Worm (Caenorhabditis elegans) whole organism, L4 larva: ENCODE data around the gene fbxa-185.

Experiments used
- F44E2.7 ChIP-seq: fragments of 200-800 bp; sonication (Bioruptor generic); IDR thresholded peaks from 2 replicates; pipeline ENCODE4 v2.1.2; 2022; ENCODE audit warnings: missing genetic modification characterization, missing compliant biosample characterization
- R02D3.7 ChIP-seq: fragments of 150-350 bp; sonication (generic microtip); optimal IDR thresholded peaks from 3 replicates; lab custom pipeline; 2014; ENCODE audit warnings: missing biosample characterization, missing genetic modification characterization
- T26A8.4 ChIP-seq: fragments of 200-800 bp; sonication (Bioruptor generic); IDR thresholded peaks from 2 replicates; pipeline ENCODE4 v1.3.6; 2022; ENCODE audit warnings: missing genetic modification characterization, missing compliant biosample characterization
- ceh-20 ChIP-seq: fragments of 200-800 bp; sonication (Bioruptor generic); IDR thresholded peaks from 2 replicates; pipeline ENCODE4 v1.3.6; 2022; ENCODE audit warnings: missing genetic modification reagents, missing genetic modification characterization, missing compliant biosample characterization
- ceh-44 ChIP-seq: fragments of 200-800 bp; sonication (Bioruptor generic); IDR thresholded peaks from 2 replicates; pipeline ENCODE4 v1.3.6; 2022; ENCODE audit warnings: missing genetic modification reagents, missing genetic modification characterization, missing compliant biosample characterization
- cey-2 ChIP-seq: sonication (generic microtip); optimal IDR thresholded peaks from 3 replicates; lab custom pipeline; 2017; ENCODE audit warnings: missing genetic modification characterization, mild to moderate bottlenecking, missing compliant biosample characterization, antibody characterized with exemption, borderline replicate concordance; ENCODE audit not compliant: insufficient read depth
- daf-16 ChIP-seq, 3 experiments: sonication (generic microtip); optimal IDR thresholded peaks; 2 replicates each; lab custom pipeline; 2016 to 2017; ENCODE audit warnings: missing genetic modification characterization in 3 of 3, missing genetic modification reagents in 3 of 3, mild to moderate bottlenecking in 2 of 3, missing compliant biosample characterization in 2 of 3, missing biosample characterization in 1 of 3, moderate library complexity in 1 of 3
- daf-19 ChIP-seq: fragments of 200-800 bp; sonication (Bioruptor generic); conservative IDR thresholded peaks from 2 replicates; pipeline ENCODE4 v1.3.6; 2022; ENCODE audit warnings: missing genetic modification characterization, missing compliant biosample characterization
- dmd-6 ChIP-seq: fragments of 200-800 bp; sonication (Bioruptor generic); IDR thresholded peaks from 2 replicates; pipeline ENCODE4 v1.3.6; 2022; ENCODE audit warnings: missing genetic modification reagents, missing genetic modification characterization, missing compliant biosample characterization
- dmd-8 ChIP-seq: fragments of 200-800 bp; sonication (Bioruptor generic); IDR thresholded peaks from 2 replicates; pipeline ENCODE4 v1.3.6; 2022; ENCODE audit warnings: missing genetic modification characterization, missing compliant biosample characterization
- duxl-1 ChIP-seq: sonication (generic microtip); optimal IDR thresholded peaks from 2 replicates; lab custom pipeline; 2016; ENCODE audit warnings: mild to moderate bottlenecking, missing genetic modification characterization, moderate library complexity, missing compliant biosample characterization; ENCODE audit not compliant: poor library complexity
- egl-27 ChIP-seq: sonication (generic microtip); optimal IDR thresholded peaks from 3 replicates; lab custom pipeline; 2017; ENCODE audit warnings: missing biosample characterization, missing genetic modification reagents, missing genetic modification characterization
- egl-43 ChIP-seq: fragments of 200-800 bp; sonication (Bioruptor generic); IDR thresholded peaks from 2 replicates; pipeline ENCODE4 v1.3.6; 2022; ENCODE audit warnings: missing genetic modification reagents, missing genetic modification characterization, missing compliant biosample characterization
- gei-8 ChIP-seq: fragments of 200-800 bp; sonication (Bioruptor generic); optimal IDR thresholded peaks from 2 replicates; lab custom pipeline; 2018; ENCODE audit warnings: mild to moderate bottlenecking, missing genetic modification characterization, missing compliant biosample characterization
- hlh-30 ChIP-seq: sonication (generic microtip); optimal IDR thresholded peaks from 2 replicates; lab custom pipeline; 2017; ENCODE audit warnings: antibody characterized with exemption, mild to moderate bottlenecking, missing genetic modification characterization, missing compliant biosample characterization; ENCODE audit not compliant: insufficient read depth
- jun-1 ChIP-seq: fragments of 150-350 bp; optimal IDR thresholded peaks from 2 replicates; lab custom pipeline; 2014; ENCODE audit warnings: missing biosample characterization, missing genetic modification reagents, missing genetic modification characterization
- lim-7 ChIP-seq: fragments of 200-800 bp; sonication (Bioruptor generic); IDR thresholded peaks from 2 replicates; pipeline ENCODE4 v1.3.6; 2022; ENCODE audit warnings: missing genetic modification characterization, missing compliant biosample characterization
- lin-1 ChIP-seq: fragments of 200-800 bp; sonication (Bioruptor generic); IDR thresholded peaks from 2 replicates; pipeline ENCODE4 v1.3.6; 2022; ENCODE audit warnings: missing genetic modification reagents, missing genetic modification characterization, missing compliant biosample characterization
- lin-13 ChIP-seq: fragments of 150-350 bp; optimal IDR thresholded peaks from 2 replicates; lab custom pipeline; 2014; ENCODE audit warnings: missing biosample characterization, missing genetic modification reagents, missing genetic modification characterization
- lin-15B ChIP-seq: fragments of 150-350 bp; sonication (generic microtip); optimal IDR thresholded peaks from 3 replicates; lab custom pipeline; 2014; ENCODE audit warnings: missing biosample characterization, missing genetic modification characterization
- lin-29 ChIP-seq: fragments of 200-800 bp; sonication (Bioruptor generic); IDR thresholded peaks from 2 replicates; pipeline ENCODE4 v1.3.6; 2022; ENCODE audit warnings: missing genetic modification reagents, missing genetic modification characterization, missing compliant biosample characterization
- lsy-2 ChIP-seq, 2 experiments: fragments of 150-350 bp in 1 of 2; sonication (generic microtip) in 1 of 2; optimal IDR thresholded peaks; 2 replicates each; lab custom pipeline; 2014 to 2017; ENCODE audit warnings: missing biosample characterization in 2 of 2, missing genetic modification characterization in 2 of 2
- madf-5 ChIP-seq, 2 experiments: fragments of 200-800 bp; sonication (Bioruptor generic); IDR thresholded peaks; 2 replicates each; pipeline ENCODE4 v1.3.6; 2022; ENCODE audit warnings: missing compliant biosample characterization in 2 of 2, missing genetic modification characterization in 2 of 2
- mdl-1 ChIP-seq, 2 experiments: fragments of 150-350 bp in 1 of 2; sonication (generic microtip) in 1 of 2; optimal IDR thresholded peaks; 2 replicates each; lab custom pipeline; 2014 to 2017; ENCODE audit warnings: missing biosample characterization in 2 of 2, missing genetic modification characterization in 2 of 2
- mep-1 ChIP-seq: fragments of 150-350 bp; sonication (generic microtip); optimal IDR thresholded peaks from 3 replicates; lab custom pipeline; 2014; ENCODE audit warnings: missing biosample characterization, missing genetic modification characterization
- mes-2 ChIP-seq: sonication (generic microtip); optimal IDR thresholded peaks from 2 replicates; lab custom pipeline; 2016; ENCODE audit warnings: missing genotype, mild to moderate bottlenecking, missing genetic modification characterization, missing compliant biosample characterization; ENCODE audit not compliant: poor library complexity, severe bottlenecking
- mxl-2 ChIP-seq: fragments of 200-800 bp; sonication (Bioruptor generic); conservative IDR thresholded peaks from 2 replicates; pipeline ENCODE4 v1.3.6; 2022; ENCODE audit warnings: missing genetic modification reagents, missing genetic modification characterization, missing compliant biosample characterization
- nhr-102 ChIP-seq: sonication (generic microtip); optimal IDR thresholded peaks from 2 replicates; lab custom pipeline; 2016; ENCODE audit warnings: mild to moderate bottlenecking, missing genetic modification characterization, moderate library complexity, missing compliant biosample characterization
- nhr-77 ChIP-seq: fragments of 150-350 bp; optimal IDR thresholded peaks from 2 replicates; lab custom pipeline; 2014; ENCODE audit warnings: missing biosample characterization, missing genetic modification characterization
- rbr-2 ChIP-seq: sonication (generic microtip); optimal IDR thresholded peaks from 2 replicates; lab custom pipeline; 2016; ENCODE audit warnings: missing genotype, missing genetic modification characterization, missing compliant biosample characterization
- skn-1 ChIP-seq: fragments of 150-350 bp; optimal IDR thresholded peaks from 2 replicates; lab custom pipeline; 2014; ENCODE audit warnings: missing biosample characterization, missing genetic modification characterization
- snpc-1.2 ChIP-seq: fragments of 200-800 bp; sonication (Bioruptor generic); IDR thresholded peaks from 2 replicates; pipeline ENCODE4 v1.3.6; 2022; ENCODE audit warnings: missing genetic modification reagents, missing genetic modification characterization, missing compliant biosample characterization
- snpc-4 ChIP-seq: fragments of 150-350 bp; optimal IDR thresholded peaks from 2 replicates; lab custom pipeline; 2014; ENCODE audit warnings: missing biosample characterization, missing genetic modification characterization
- spr-1 ChIP-seq: sonication (generic microtip); optimal IDR thresholded peaks from 2 replicates; lab custom pipeline; 2016; ENCODE audit warnings: mild to moderate bottlenecking, missing genetic modification characterization, missing compliant biosample characterization
- spr-3 ChIP-seq: fragments of 200-800 bp; sonication (Bioruptor generic); optimal IDR thresholded peaks from 2 replicates; lab custom pipeline; 2018; ENCODE audit warnings: mild to moderate bottlenecking, missing genetic modification characterization, missing compliant biosample characterization
- tag-97 ChIP-seq: fragments of 200-800 bp; sonication (Bioruptor generic); IDR thresholded peaks from 2 replicates; pipeline ENCODE4 v1.3.6; 2022; ENCODE audit warnings: missing genetic modification characterization, missing compliant biosample characterization
- unc-62 ChIP-seq, 3 experiments: fragments of 150-350 bp in 1 of 3; sonication (generic microtip); optimal IDR thresholded peaks in 2 of 3; peaks in 1 of 3; 1 replicate in 1 of 3; 2 replicates in 2 of 3; lab custom pipeline; 2014 to 2017; ENCODE audit warnings: missing biosample characterization in 3 of 3, missing genetic modification characterization in 3 of 3, missing genetic modification reagents in 3 of 3, missing genotype in 1 of 3
- vab-7 ChIP-seq: fragments of 200-800 bp; sonication (Bioruptor generic); IDR thresholded peaks from 2 replicates; pipeline ENCODE4 v1.3.6; 2022; ENCODE audit warnings: missing genetic modification reagents, missing genetic modification characterization, missing compliant biosample characterization
- zfp-2 ChIP-seq: sonication (generic microtip); optimal IDR thresholded peaks from 2 replicates; lab custom pipeline; 2016; ENCODE audit warnings: mild to moderate bottlenecking, missing genetic modification characterization, missing compliant biosample characterization
- ztf-11 ChIP-seq: fragments of 150-350 bp; optimal IDR thresholded peaks from 2 replicates; lab custom pipeline; 2014; ENCODE audit warnings: missing biosample characterization, missing genetic modification characterization

The fbxa-185 gene

DNA sequence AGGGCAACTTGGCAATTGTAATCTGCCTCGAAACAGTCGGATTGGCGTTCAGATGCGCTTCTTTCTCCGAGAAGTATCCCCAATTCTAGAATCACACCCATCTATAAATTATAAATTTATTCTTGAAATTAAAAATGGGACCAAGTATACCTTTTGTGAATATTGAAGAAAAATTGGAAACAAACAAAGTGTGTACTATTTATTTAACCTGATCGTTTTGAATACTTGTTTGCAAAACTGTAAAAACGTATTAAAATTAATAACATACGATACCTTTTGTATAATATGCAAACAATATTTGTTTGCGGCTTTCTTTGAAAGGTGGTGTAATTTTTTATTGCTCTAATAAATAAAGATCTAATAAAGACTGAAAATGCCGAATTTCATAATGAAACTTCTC is 19.1 kb upstream of the fbxa-185 start, which contains the start of gene Y61B8B.3:
Gene Y61B8B.3, minus strand, starts transcription at position 101 of the 400 bp plus-strand sequence.
- TF ChIP-seq lin-13 (GFP tag; lab: Kevin White, UChicago) (no peak), daf-16 (GFP tag; optimal IDR thresholded peaks at IDR 0.05; lab: Kevin White, UChicago) (no peak), daf-16 (tag; optimal IDR thresholded peaks at IDR 0.05; lab: Kevin White, UChicago) (no peak), mep-1 (tag; lab: Kevin White, UChicago) (no peak)

DNA sequence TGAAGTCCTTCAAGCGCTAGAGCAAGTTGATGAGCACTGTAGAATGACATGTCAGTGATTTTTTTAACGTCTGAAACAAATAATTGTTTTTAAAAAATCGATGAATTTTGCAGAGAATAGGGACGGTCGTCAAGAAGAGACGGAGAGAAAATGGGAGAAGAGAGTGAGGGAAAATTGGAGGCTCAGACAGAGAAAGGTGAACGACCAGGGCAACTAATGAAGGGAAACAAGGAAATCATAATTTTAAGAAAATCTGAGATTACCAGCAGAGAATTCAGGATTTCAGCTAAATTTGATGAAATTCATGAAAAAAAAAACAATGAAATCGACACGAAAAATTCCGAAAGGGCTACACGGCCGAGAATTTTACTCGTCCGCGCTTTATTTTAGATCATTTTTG is 16.4 kb upstream of the fbxa-185 start, which contains the start of gene F31E9.6:
Gene F31E9.6, minus strand, starts transcription at position 91 of the 400 bp plus-strand sequence.
- TF ChIP-seq duxl-1 (tag; lab: Kevin White, UChicago) (peak; percentile 90), mxl-2 (no peak)

DNA sequence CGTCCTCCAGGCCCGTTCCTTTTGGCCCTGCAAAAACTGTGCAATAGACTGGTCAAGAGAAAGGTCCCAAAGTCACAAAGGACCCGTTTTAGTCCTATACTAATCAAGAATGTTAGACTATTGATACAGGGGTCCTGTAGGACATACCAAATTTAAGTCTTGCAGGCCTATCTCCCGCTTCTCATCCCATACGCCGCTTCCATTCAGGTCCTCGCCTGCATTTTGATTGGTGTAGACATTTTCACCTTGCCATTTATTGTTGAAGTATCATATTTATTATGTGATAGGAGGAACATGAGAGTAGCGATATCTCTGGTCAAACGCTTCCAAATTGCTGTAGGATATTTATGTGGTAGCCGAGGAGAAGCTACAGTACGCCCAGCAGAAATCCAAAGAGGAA is 14.1 kb upstream of the fbxa-185 start:
- TF ChIP-seq lim-7 (GFP tag; lab: Robert Waterston, UW) (no peak), unc-62 (GFP tag; optimal IDR thresholded peaks at IDR 0.05 in 1 of 2; lab: Kevin White, UChicago) (peak in 1 of 2 experiments; percentile 91), unc-62 (tag; optimal IDR thresholded peaks at IDR 0.05; lab: Kevin White, UChicago) (no peak)

DNA sequence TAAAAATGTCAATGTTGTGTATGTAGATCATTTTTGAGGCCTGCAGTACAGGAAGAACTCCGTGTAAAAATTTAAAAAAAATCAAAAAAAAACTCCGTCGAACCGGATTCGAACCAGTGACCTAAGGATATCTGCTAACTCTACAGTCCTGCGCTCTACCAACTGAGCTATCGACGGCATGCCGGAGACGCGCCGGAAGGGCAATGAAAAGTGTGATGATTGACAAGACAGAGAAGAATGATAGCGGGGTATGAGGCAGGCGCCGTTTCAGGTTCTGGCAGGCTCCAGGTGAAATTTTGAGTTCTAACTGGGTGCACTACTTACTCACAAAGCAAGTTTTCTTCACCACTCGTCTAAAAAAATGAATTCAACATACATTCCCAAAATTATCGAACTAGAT is 13.7 kb upstream of the fbxa-185 start, which contains the start of gene srz-58:
Gene srz-58, plus strand, starts transcription at position 362 of the 400 bp plus-strand sequence.
- no peak for TF ChIP-seq snpc-4
- TF ChIP-seq mes-2 (tag; lab: Kevin White, UChicago): peak; percentile 22
- TF ChIP-seq lsy-2 (tag; optimal IDR thresholded peaks at IDR 0.05; lab: Kevin White, UChicago): no peak
- TF ChIP-seq egl-43: peak; percentile 53; the same call in 1 of the 2 replicates
- TF ChIP-seq vab-7: peak; percentile 36; the same call in 1 of the 2 replicates
- no peak for TF ChIP-seq dmd-6 (GFP tag; lab: Robert Waterston, UW)
- 0 out of 2 replicates have a peak, but pooled peaks have one; percentile 41 for TF ChIP-seq snpc-1.2 (GFP tag; lab: Robert Waterston, UW)
- peak; percentile 27; the same call in 1 of the 2 replicates for TF ChIP-seq F44E2.7 (GFP tag; lab: Robert Waterston, UW)
- peak; percentile 60; the same call in 1 of the 2 replicates for TF ChIP-seq lim-7 (GFP tag; lab: Robert Waterston, UW)
- TF ChIP-seq duxl-1 (tag; lab: Kevin White, UChicago): peak; percentile 45
- TF ChIP-seq lin-1 (GFP tag; lab: Robert Waterston, UW): 0 out of 2 replicates have a peak, but pooled peaks have one; percentile 12
- TF ChIP-seq, all 104 proteins: peak for 8

DNA sequence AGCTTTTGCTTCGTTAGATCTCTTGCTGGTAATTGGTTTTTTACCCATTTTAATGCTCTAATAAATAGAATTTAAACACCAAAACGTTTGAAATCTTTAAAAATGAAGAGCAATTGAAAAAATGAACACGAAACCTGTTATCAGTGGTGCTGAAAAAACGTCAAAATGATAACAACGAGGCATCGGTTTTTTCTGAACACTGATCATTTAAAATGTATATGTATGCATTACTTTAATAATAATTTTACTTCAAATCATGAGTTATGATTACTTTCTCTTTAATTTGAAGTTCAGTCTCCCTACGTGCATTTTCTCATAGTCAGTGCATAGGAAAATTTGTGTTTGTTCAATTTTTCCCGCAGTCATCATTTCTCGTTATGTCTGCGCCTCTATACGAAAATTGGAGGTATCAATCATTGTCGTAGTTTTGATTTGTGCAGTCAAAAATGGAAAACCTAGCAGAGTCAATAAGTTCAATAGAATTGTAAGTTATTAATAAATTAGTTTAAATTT is 9.0 kb upstream of the fbxa-185 start, which contains the start of gene F31E9.3:
Gene F31E9.3, plus strand, starts transcription at position 194 of the 513 bp plus-strand sequence.
- no peak for TF ChIP-seq skn-1 (tag; lab: Kevin White, UChicago)
- no peak for TF ChIP-seq spr-1 (tag; lab: Kevin White, UChicago)
- no peak for TF ChIP-seq daf-19 (GFP tag; lab: Robert Waterston, UW)
- TF ChIP-seq lin-15B (tag; lab: Kevin White, UChicago): no peak
- TF ChIP-seq gei-8: no peak
- TF ChIP-seq lin-29 (GFP tag; lab: Robert Waterston, UW): no peak
- TF ChIP-seq ceh-44 (GFP tag; lab: Robert Waterston, UW): no peak
- no peak for TF ChIP-seq mdl-1 (tag; optimal IDR thresholded peaks at IDR 0.05; lab: Kevin White, UChicago)
- no peak for TF ChIP-seq madf-5 (GFP tag; IDR thresholded peaks at IDR 0.05; lab: Robert Waterston, UW)
- no peak for TF ChIP-seq ztf-11
- no peak for TF ChIP-seq rbr-2 (tag; lab: Kevin White, UChicago)
- no peak for TF ChIP-seq duxl-1 (tag; lab: Kevin White, UChicago)
- no peak for TF ChIP-seq T26A8.4 (GFP tag; lab: Robert Waterston, UW)
- TF ChIP-seq dmd-6 (GFP tag; lab: Robert Waterston, UW): peak; percentile 28
- no peak for TF ChIP-seq cey-2 (tag; lab: Kevin White, UChicago)
- no peak for TF ChIP-seq lsy-2 (tag; optimal IDR thresholded peaks at IDR 0.05; lab: Kevin White, UChicago)
- no peak for TF ChIP-seq tag-97 (GFP tag; lab: Robert Waterston, UW)
- TF ChIP-seq dmd-8: no peak
- TF ChIP-seq nhr-102 (tag; lab: Kevin White, UChicago): no peak
- TF ChIP-seq nhr-77 (tag; lab: Kevin White, UChicago): no peak
- no peak for TF ChIP-seq hlh-30
- no peak for TF ChIP-seq egl-27 (tag; lab: Kevin White, UChicago)
- TF ChIP-seq zfp-2: no peak
- no peak for TF ChIP-seq jun-1
- TF ChIP-seq spr-3 (GFP tag; lab: Kevin White, UChicago): no peak
- TF ChIP-seq snpc-1.2 (GFP tag; lab: Robert Waterston, UW): no peak
- TF ChIP-seq ceh-20: no peak
- TF ChIP-seq R02D3.7 (tag; lab: Kevin White, UChicago): no peak
